Fruit fly (Drosophila melanogaster): Measurements from ENCODE around the gene CG14194.

CG14194 gene

dm6 chrX:19193336-19193735 is at the start of gene CG14194, which contains the start of gene CG7914:
Gene CG14194 (plus strand): TSS chrX:19193555.
Gene CG7914 (minus strand): TSS chrX:19193448.
- TF ChIP-seq HLH106 (tag; optimal IDR thresholded peaks at IDR 0.05) (peak; percentile 12), Myc (optimal IDR thresholded peaks at IDR 0.05) (peak; percentile 69), br (GFP tag; optimal IDR thresholded peaks at IDR 0.05) (no peak)

- TF ChIP-seq fru (GFP tag; optimal IDR thresholded peaks at IDR 0.05) (peak; percentile 15), HLH106 (tag; optimal IDR thresholded peaks at IDR 0.05) (no peak), usp (GFP tag; optimal IDR thresholded peaks at IDR 0.05) (no peak), h (GFP tag; optimal IDR thresholded peaks at IDR 0.05) (peak; percentile 22), foxo (GFP tag; optimal IDR thresholded peaks at IDR 0.05) (peak in 1 of 2 experiments; percentile 5), rgr (GFP tag; optimal IDR thresholded peaks at IDR 0.05) (peak; percentile 15), Rel (GFP tag; optimal IDR thresholded peaks at IDR 0.05) (no peak), Rel (tag; optimal IDR thresholded peaks at IDR 0.05) (peak; percentile 90)
Measured at dm6 chrX:19144785-19145422, 48.5 kb upstream of the CG14194 start.

DNA sequence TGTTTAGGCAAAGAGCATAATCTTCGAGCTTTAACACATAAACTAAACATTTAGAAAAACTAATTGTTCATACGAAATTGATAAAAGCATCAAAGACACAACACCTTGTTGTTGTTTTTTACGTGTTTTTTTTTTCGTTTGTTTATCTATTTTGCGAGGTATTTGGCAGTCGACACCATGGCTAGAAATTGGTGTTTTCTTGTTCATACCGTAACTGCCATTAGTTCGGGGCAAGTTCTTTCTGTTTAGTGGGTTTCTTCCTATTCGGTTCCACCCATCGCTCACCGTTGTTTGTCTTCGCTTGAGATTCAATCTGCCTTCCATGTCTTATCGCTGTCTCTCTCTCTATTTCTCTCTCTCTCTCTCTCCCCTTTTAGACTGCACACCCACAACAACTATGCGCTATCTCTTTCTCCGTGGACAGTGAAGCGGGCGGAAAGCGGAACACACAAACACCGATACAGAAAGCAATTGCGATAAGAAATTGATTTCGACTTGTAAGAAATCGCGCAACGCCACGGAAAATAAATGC is 46.9 kb upstream of the CG14194 start:
- TF ChIP-seq CG9705 (GFP tag; optimal IDR thresholded peaks at IDR 0.05) (no peak), CG32264 (GFP tag; optimal IDR thresholded peaks at IDR 0.05) (no peak), foxo (GFP tag; optimal IDR thresholded peaks at IDR 0.05) (peak in 1 of 2 experiments; percentile 48), usp (GFP tag; optimal IDR thresholded peaks at IDR 0.05) (no peak), Mio (GFP tag; optimal IDR thresholded peaks at IDR 0.05) (no peak), fru (GFP tag; optimal IDR thresholded peaks at IDR 0.05) (peak; percentile 43), h (GFP tag; optimal IDR thresholded peaks at IDR 0.05) (peak; percentile 36), woc (GFP tag; optimal IDR thresholded peaks at IDR 0.05) (peak; percentile 38), Jra (GFP tag; optimal IDR thresholded peaks at IDR 0.05) (no peak), ey (GFP tag; optimal IDR thresholded peaks at IDR 0.05) (peak; percentile 36), rgr (GFP tag; optimal IDR thresholded peaks at IDR 0.05) (peak; percentile 39), OdsH (GFP tag; optimal IDR thresholded peaks at IDR 0.05) (peak; percentile 4), psq (GFP tag; optimal IDR thresholded peaks at IDR 0.05) (peak; percentile 43), Rel (GFP tag; optimal IDR thresholded peaks at IDR 0.05) (no peak), Rel (tag; optimal IDR thresholded peaks at IDR 0.05) (peak; percentile 67)

DNA sequence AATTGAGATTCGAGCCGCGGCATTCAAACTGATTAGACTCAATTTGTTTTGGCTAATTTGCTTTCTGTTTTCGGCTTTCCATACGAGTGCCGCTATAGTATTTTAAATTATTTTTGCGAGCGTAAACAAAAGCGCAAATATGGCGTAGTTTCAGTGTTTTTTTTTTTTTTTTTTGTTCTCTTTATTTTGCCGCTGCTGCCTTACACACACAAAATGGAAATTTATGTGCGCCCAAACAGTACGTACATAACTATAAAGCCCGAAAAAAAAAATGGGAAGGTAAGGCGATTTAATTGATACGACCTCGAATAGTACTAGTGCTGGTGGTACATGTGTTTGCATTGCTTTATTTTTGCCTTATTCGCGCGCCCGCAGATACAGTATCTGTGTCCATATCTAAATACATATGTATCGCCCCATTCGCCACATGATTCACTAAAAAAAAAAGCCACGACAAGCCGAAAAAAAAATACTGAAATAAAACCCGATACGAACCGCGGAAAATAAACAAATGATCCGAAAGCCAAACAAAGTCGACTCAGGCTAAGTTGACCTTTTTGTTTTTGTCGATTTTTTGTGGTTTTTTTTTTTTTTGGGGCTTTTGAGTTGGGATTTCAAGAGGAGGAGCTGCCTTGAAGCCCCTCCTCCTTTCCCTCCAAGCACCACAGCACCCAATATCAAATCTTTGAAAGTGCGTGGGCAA is 45.3 kb upstream of the CG14194 start:
- TF ChIP-seq jim (GFP tag; optimal IDR thresholded peaks at IDR 0.05) (no peak), N (GFP tag; optimal IDR thresholded peaks at IDR 0.05) (no peak), dl (GFP tag; optimal IDR thresholded peaks at IDR 0.05; ENCODE audit: insufficient read depth in 1 of 2, partially characterized antibody in 2 of 2) (no peak), Sp1 (GFP tag; optimal IDR thresholded peaks at IDR 0.05) (no peak), sv (GFP tag; optimal IDR thresholded peaks at IDR 0.05) (no peak), Dif (GFP tag; optimal IDR thresholded peaks at IDR 0.05; ENCODE audit: partially characterized antibody) (no peak), OdsH (GFP tag; optimal IDR thresholded peaks at IDR 0.05) (no peak), pan (optimal IDR thresholded peaks at IDR 0.05) (no peak), Abd-B (GFP tag; optimal IDR thresholded peaks at IDR 0.05) (no peak), usp (GFP tag; optimal IDR thresholded peaks at IDR 0.05) (no peak), Mio (GFP tag; optimal IDR thresholded peaks at IDR 0.05) (no peak), brk (GFP tag; optimal IDR thresholded peaks at IDR 0.05) (no peak), Hnf4 (GFP tag; optimal IDR thresholded peaks at IDR 0.05) (no peak), fru (GFP tag; optimal IDR thresholded peaks at IDR 0.05) (no peak), foxo (GFP tag; optimal IDR thresholded peaks at IDR 0.05) (no peak), CrebA (GFP tag; optimal IDR thresholded peaks at IDR 0.05; ENCODE audit: borderline replicate concordance) (no peak), Hr78 (GFP tag; optimal IDR thresholded peaks at IDR 0.05) (no peak), CG9705 (GFP tag; optimal IDR thresholded peaks at IDR 0.05) (no peak), Hr83 (GFP tag; optimal IDR thresholded peaks at IDR 0.05; ENCODE audit: poor library complexity, severe bottlenecking) (no peak), Myc (optimal IDR thresholded peaks at IDR 0.05) (no peak), h (GFP tag; optimal IDR thresholded peaks at IDR 0.05) (peak; percentile 4), Dfd (GFP tag; optimal IDR thresholded peaks at IDR 0.05) (no peak), psq (GFP tag; optimal IDR thresholded peaks at IDR 0.05) (peak; percentile 6), Jra (GFP tag; optimal IDR thresholded peaks at IDR 0.05) (peak; percentile 26), woc (GFP tag; optimal IDR thresholded peaks at IDR 0.05) (no peak), Rel (GFP tag; optimal IDR thresholded peaks at IDR 0.05) (no peak), Rel (tag; optimal IDR thresholded peaks at IDR 0.05) (no peak), dsf (GFP tag; optimal IDR thresholded peaks at IDR 0.05; ENCODE audit: borderline replicate concordance) (no peak), sage (GFP tag; optimal IDR thresholded peaks at IDR 0.05) (no peak), Vsx2 (GFP tag; optimal IDR thresholded peaks at IDR 0.05; ENCODE audit: partially characterized antibody) (peak; percentile 39), CG32264 (GFP tag; optimal IDR thresholded peaks at IDR 0.05) (no peak), HLH106 (tag; optimal IDR thresholded peaks at IDR 0.05) (no peak), rgr (GFP tag; optimal IDR thresholded peaks at IDR 0.05) (no peak)

All from whole organism, wandering third instar larva.